Worm (Caenorhabditis elegans): Measurements from ENCODE around the gene F46B6.13.

Gene F46B6.13

DNA sequence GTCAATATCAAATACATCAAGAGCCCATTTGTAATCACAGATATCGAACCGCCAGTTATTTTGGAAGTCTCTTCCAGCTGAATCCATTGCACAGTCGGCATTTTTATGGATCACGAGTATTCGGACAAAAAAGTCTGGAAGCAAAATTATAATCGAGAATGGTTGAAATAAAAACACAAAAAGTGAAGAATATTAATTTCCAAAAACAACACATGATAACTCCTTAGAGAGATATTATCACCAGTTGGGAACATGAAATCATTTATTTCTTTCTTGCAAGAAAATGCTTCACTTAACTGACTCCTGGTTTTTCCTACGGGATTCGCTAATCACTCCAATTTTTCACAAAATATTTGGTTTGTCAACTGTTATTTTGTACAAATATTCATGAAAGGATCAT is 25.2 kb upstream of the F46B6.13 start, which contains the start of gene str-2:
TSS of gene str-2 (minus strand) at position 101 of the 400 bp plus-strand sequence.
- TF ChIP-seq F13C5.2 (tag; optimal IDR thresholded peaks at IDR 0.05) (no peak), tra-4 (tag; optimal IDR thresholded peaks at IDR 0.05) (no peak), ets-7 (tag; optimal IDR thresholded peaks at IDR 0.05) (no peak), ceh-36 (tag; optimal IDR thresholded peaks at IDR 0.05) (no peak), tbx-11 (GFP tag; IDR thresholded peaks at IDR 0.05) (no peak), hnd-1 (tag; optimal IDR thresholded peaks at IDR 0.05) (no peak), pes-1 (GFP tag; IDR thresholded peaks at IDR 0.05) (no peak), B0310.2 (tag; optimal IDR thresholded peaks at IDR 0.05) (no peak), ceh-13 (GFP tag; optimal IDR thresholded peaks at IDR 0.05) (no peak), hmg-4 (GFP tag; optimal IDR thresholded peaks at IDR 0.05) (no peak), aly-1 (tag; optimal IDR thresholded peaks at IDR 0.05) (no peak), scrt-1 (GFP tag; IDR thresholded peaks at IDR 0.05) (no peak), sea-1 (GFP tag; conservative IDR thresholded peaks at IDR 0.05) (no peak), hmbx-1 (tag; optimal IDR thresholded peaks at IDR 0.05) (no peak), tbx-37 (GFP tag; conservative IDR thresholded peaks at IDR 0.05) (no peak), flt-1 (GFP tag; IDR thresholded peaks at IDR 0.05) (no peak)

DNA sequence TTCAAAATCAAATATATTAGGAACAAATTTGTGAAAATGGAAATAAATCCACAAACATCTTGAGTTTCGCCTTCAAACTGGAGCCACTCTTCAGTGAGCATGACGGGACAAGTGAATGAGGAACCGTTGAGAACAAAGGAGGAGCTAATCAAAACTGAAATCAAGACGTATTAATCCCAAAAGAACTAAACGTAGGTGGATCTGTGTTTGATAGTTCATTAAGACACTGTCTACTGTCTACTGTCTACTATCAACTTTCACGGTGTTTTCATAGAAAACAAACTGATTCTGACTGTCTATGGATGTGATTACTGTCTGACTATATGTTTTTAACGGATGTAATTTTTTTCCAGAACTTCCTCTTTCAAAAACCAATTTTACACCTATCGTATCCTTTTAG is 22.7 kb upstream of the F46B6.13 start, which contains the start of gene str-193:
TSS of gene str-193 (minus strand) at position 101 of the 400 bp plus-strand sequence.
- no peak for TF ChIP-seq B0310.2 (tag; optimal IDR thresholded peaks at IDR 0.05)
- no peak for TF ChIP-seq ceh-36 (tag; optimal IDR thresholded peaks at IDR 0.05)
- no peak for TF ChIP-seq scrt-1 (GFP tag; IDR thresholded peaks at IDR 0.05)
- TF ChIP-seq sea-1 (GFP tag; conservative IDR thresholded peaks at IDR 0.05), result no peak
- no peak for TF ChIP-seq tbx-11 (GFP tag; IDR thresholded peaks at IDR 0.05)
- TF ChIP-seq F13C5.2 (tag; optimal IDR thresholded peaks at IDR 0.05), result no peak
- no peak for TF ChIP-seq ets-7 (tag; optimal IDR thresholded peaks at IDR 0.05)
- TF ChIP-seq hnd-1 (tag; optimal IDR thresholded peaks at IDR 0.05), result no peak
- TF ChIP-seq ceh-13 (GFP tag; optimal IDR thresholded peaks at IDR 0.05), result no peak
- no peak for TF ChIP-seq tbx-37 (GFP tag; conservative IDR thresholded peaks at IDR 0.05)

DNA sequence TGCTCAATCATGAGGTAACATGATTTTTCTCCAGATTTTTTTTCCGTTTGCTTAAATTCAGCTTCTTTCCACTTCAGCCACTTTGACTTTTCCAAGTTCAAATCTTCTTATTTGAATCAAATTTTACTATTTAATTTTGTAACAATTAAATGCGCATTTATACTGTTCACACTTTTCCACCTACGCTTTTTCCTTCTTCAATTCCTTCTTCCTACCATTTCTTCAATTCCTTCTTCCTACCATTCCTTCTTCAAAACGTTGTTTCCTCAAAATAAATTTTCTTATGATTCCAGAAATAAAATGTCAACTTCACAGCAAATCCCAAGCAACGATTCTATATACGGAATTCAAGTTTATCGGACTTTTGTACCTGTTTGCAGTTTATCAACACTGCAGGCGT is 17.4 kb upstream of the F46B6.13 start, which contains the start of gene sru-31:
TSS of gene sru-31 (plus strand) at position 301 of the 400 bp plus-strand sequence.
- TF ChIP-seq ceh-36 (tag; optimal IDR thresholded peaks at IDR 0.05), result no peak
- no peak for TF ChIP-seq aly-1 (tag; optimal IDR thresholded peaks at IDR 0.05)
- no peak for TF ChIP-seq F13C5.2 (tag; optimal IDR thresholded peaks at IDR 0.05)
- TF ChIP-seq hmg-4 (GFP tag; optimal IDR thresholded peaks at IDR 0.05), result no peak
- no peak for TF ChIP-seq tbx-11 (GFP tag; IDR thresholded peaks at IDR 0.05)
- TF ChIP-seq pes-1 (GFP tag; IDR thresholded peaks at IDR 0.05), result no peak
- no peak for TF ChIP-seq ets-7 (tag; optimal IDR thresholded peaks at IDR 0.05)
- TF ChIP-seq B0310.2 (tag; optimal IDR thresholded peaks at IDR 0.05), result no peak
- no peak for TF ChIP-seq ama-1 (optimal IDR thresholded peaks at IDR 0.05)
- no peak for TF ChIP-seq tbx-37 (GFP tag; conservative IDR thresholded peaks at IDR 0.05)
- TF ChIP-seq ceh-13 (GFP tag; optimal IDR thresholded peaks at IDR 0.05), result no peak

DNA sequence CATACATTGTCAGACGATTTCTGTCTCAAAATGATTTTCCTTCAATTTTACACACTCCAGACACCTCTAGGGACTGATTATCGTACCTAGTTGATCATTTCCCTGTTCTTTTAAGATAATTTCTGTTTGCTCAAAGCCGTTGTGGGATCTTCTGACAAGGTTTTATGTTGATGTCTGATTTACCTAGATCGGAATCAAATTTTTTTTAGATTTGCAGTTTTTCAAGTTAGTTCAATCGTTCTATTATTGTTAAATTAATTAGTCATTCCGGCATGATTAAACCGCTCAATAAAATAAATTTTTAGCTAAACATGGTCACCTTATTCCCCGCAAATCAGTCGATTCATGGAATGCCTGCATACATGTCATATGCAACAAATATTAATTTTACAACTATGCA is 14.6 kb upstream of the F46B6.13 start, which contains the start of gene sru-30:
TSS of gene sru-30 (plus strand) at position 301 of the 400 bp plus-strand sequence.
- no peak for TF ChIP-seq ets-7 (tag; optimal IDR thresholded peaks at IDR 0.05)
- no peak for TF ChIP-seq tra-4 (tag; optimal IDR thresholded peaks at IDR 0.05)
- no peak for TF ChIP-seq sea-1 (GFP tag; conservative IDR thresholded peaks at IDR 0.05)
- TF ChIP-seq pes-1 (GFP tag; IDR thresholded peaks at IDR 0.05), result no peak
- TF ChIP-seq tbx-37 (GFP tag; conservative IDR thresholded peaks at IDR 0.05), result no peak
- no peak for TF ChIP-seq F13C5.2 (tag; optimal IDR thresholded peaks at IDR 0.05)
- TF ChIP-seq hnd-1 (tag; optimal IDR thresholded peaks at IDR 0.05), result no peak
- TF ChIP-seq tbx-11 (GFP tag; IDR thresholded peaks at IDR 0.05), result no peak
- TF ChIP-seq scrt-1 (GFP tag; IDR thresholded peaks at IDR 0.05), result no peak
- TF ChIP-seq B0310.2 (tag; optimal IDR thresholded peaks at IDR 0.05), result no peak
- no peak for TF ChIP-seq ceh-36 (tag; optimal IDR thresholded peaks at IDR 0.05)
- TF ChIP-seq ama-1 (optimal IDR thresholded peaks at IDR 0.05), result no peak
- TF ChIP-seq aly-1 (tag; optimal IDR thresholded peaks at IDR 0.05), result no peak
- no peak for TF ChIP-seq flt-1 (GFP tag; IDR thresholded peaks at IDR 0.05)
- TF ChIP-seq hmg-4 (GFP tag; optimal IDR thresholded peaks at IDR 0.05), result no peak
- no peak for TF ChIP-seq hmbx-1 (tag; optimal IDR thresholded peaks at IDR 0.05)
- TF ChIP-seq ceh-13 (GFP tag; optimal IDR thresholded peaks at IDR 0.05), result no peak

DNA sequence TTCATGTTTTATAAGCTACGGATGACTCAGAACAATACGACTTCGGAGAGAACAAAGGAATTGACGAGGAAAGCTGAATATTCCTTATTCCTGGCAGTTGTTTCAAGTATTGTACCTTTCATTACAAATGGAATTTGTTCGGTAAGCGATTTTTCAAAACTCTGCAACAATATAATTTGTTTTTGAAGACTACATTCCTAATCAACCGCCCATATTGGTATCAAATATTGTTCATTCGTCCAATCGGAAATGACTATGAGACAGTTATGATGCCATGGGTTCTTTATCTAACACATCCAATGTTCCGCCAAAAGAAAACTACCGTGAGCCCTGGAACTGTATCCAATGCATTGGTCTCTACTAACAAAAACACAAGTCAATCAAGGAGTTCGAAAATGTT is 13.2 kb upstream of the F46B6.13 start:
- TF ChIP-seq F13C5.2 (tag; optimal IDR thresholded peaks at IDR 0.05), result no peak
- no peak for TF ChIP-seq tbx-11 (GFP tag; IDR thresholded peaks at IDR 0.05)
- no peak for TF ChIP-seq tbx-37 (GFP tag; conservative IDR thresholded peaks at IDR 0.05)
- no peak for TF ChIP-seq ceh-13 (GFP tag; optimal IDR thresholded peaks at IDR 0.05)
- no peak for TF ChIP-seq hnd-1 (tag; optimal IDR thresholded peaks at IDR 0.05)
- TF ChIP-seq ceh-36 (tag; optimal IDR thresholded peaks at IDR 0.05), result no peak
- no peak for TF ChIP-seq aly-1 (tag; optimal IDR thresholded peaks at IDR 0.05)
- no peak for TF ChIP-seq pes-1 (GFP tag; IDR thresholded peaks at IDR 0.05)
- no peak for TF ChIP-seq B0310.2 (tag; optimal IDR thresholded peaks at IDR 0.05)
- no peak for TF ChIP-seq hmg-4 (GFP tag; optimal IDR thresholded peaks at IDR 0.05)
- TF ChIP-seq ama-1 (optimal IDR thresholded peaks at IDR 0.05), result no peak
- TF ChIP-seq hmbx-1 (tag; optimal IDR thresholded peaks at IDR 0.05), result no peak
- no peak for TF ChIP-seq tra-4 (tag; optimal IDR thresholded peaks at IDR 0.05)
- TF ChIP-seq scrt-1 (GFP tag; IDR thresholded peaks at IDR 0.05), result no peak
- TF ChIP-seq sea-1 (GFP tag; conservative IDR thresholded peaks at IDR 0.05), result no peak
- TF ChIP-seq flt-1 (GFP tag; IDR thresholded peaks at IDR 0.05), result no peak
- no peak for TF ChIP-seq ets-7 (tag; optimal IDR thresholded peaks at IDR 0.05)

DNA sequence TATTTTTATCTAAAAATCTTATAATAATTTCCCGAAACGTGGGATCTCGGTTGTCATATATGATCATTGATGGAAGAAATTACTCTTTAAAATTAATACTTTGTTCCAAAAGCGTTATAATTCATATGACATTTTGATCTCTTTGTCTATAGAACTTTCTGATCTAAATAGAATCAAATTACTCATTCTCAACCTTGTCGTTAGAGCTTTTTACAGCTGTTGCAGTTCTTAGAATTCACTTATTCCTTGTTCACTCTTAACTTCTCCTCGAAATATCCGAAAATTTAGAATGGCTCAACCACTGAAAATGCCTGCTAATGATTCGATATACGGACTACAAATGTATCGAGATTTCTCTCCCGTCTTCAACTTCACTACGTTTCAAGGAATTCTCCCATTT is 12.2 kb upstream of the F46B6.13 start, which contains the start of gene sru-29:
TSS of gene sru-29 (plus strand) at position 301 of the 400 bp plus-strand sequence.
- TF ChIP-seq tbx-11 (GFP tag; IDR thresholded peaks at IDR 0.05), result no peak
- no peak for TF ChIP-seq tra-4 (tag; optimal IDR thresholded peaks at IDR 0.05)
- TF ChIP-seq scrt-1 (GFP tag; IDR thresholded peaks at IDR 0.05), result no peak
- TF ChIP-seq hmg-4 (GFP tag; optimal IDR thresholded peaks at IDR 0.05), result no peak
- TF ChIP-seq sea-1 (GFP tag; conservative IDR thresholded peaks at IDR 0.05), result no peak
- TF ChIP-seq tbx-37 (GFP tag; conservative IDR thresholded peaks at IDR 0.05), result no peak
- no peak for TF ChIP-seq hnd-1 (tag; optimal IDR thresholded peaks at IDR 0.05)
- no peak for TF ChIP-seq ama-1 (optimal IDR thresholded peaks at IDR 0.05)
- no peak for TF ChIP-seq ceh-36 (tag; optimal IDR thresholded peaks at IDR 0.05)
- TF ChIP-seq ceh-13 (GFP tag; optimal IDR thresholded peaks at IDR 0.05), result no peak
- no peak for TF ChIP-seq B0310.2 (tag; optimal IDR thresholded peaks at IDR 0.05)
- TF ChIP-seq aly-1 (tag; optimal IDR thresholded peaks at IDR 0.05), result no peak
- no peak for TF ChIP-seq F13C5.2 (tag; optimal IDR thresholded peaks at IDR 0.05)
- no peak for TF ChIP-seq ets-7 (tag; optimal IDR thresholded peaks at IDR 0.05)
- TF ChIP-seq flt-1 (GFP tag; IDR thresholded peaks at IDR 0.05), result no peak
- TF ChIP-seq pes-1 (GFP tag; IDR thresholded peaks at IDR 0.05), result no peak
- no peak for TF ChIP-seq hmbx-1 (tag; optimal IDR thresholded peaks at IDR 0.05)

All from whole organism, early embryonic.